Worm (Caenorhabditis elegans): ENCODE data around the gene B0564.2.
A peak's percentile ranks its signal among the peaks of the same experiment; 100 is the strongest.

Gene B0564.2

ce11 chrIV:13116679-13117078 lies 9.2 kb downstream of the B0564.2 start:
- TF ChIP-seq fkh-10 (GFP tag; optimal IDR thresholded peaks at IDR 0.05) (no peak), egl-5 (tag; optimal IDR thresholded peaks at IDR 0.05) (no peak), elt-3 (tag; optimal IDR thresholded peaks at IDR 0.05) (no peak)

- TF ChIP-seq nfya-1 (tag; optimal IDR thresholded peaks at IDR 0.05; ENCODE audit: insufficient read depth) (peak; percentile 58), unc-62 (GFP tag; optimal IDR thresholded peaks at IDR 0.05) (no peak), lin-39 (tag; optimal IDR thresholded peaks at IDR 0.05) (peak; percentile 34), mml-1 (tag; optimal IDR thresholded peaks at IDR 0.05) (no peak), ceh-28 (tag; optimal IDR thresholded peaks at IDR 0.05) (no peak)
Observed at ce11 chrIV:13118794-13119193, 11.3 kb downstream of the B0564.2 start, which contains the start of gene unc-30. Gene unc-30, plus strand, starts transcription at chrIV:13118977.

ce11 chrIV:13121396-13121795 lies 13.9 kb downstream of the B0564.2 start:
- TF ChIP-seq eor-1 (tag; optimal IDR thresholded peaks at IDR 0.05) (no peak), ztf-4 (tag; optimal IDR thresholded peaks at IDR 0.05) (no peak), lin-15B (tag; optimal IDR thresholded peaks at IDR 0.05) (no peak), nhr-12 (tag; optimal IDR thresholded peaks at IDR 0.05) (no peak), ZK546.5 (tag; optimal IDR thresholded peaks at IDR 0.05) (no peak), nhr-25 (tag; optimal IDR thresholded peaks at IDR 0.05) (no peak), lsy-12 (tag; optimal IDR thresholded peaks at IDR 0.05) (no peak), ceh-16 (tag; optimal IDR thresholded peaks at IDR 0.05) (no peak), egl-27 (tag; optimal IDR thresholded peaks at IDR 0.05) (no peak), ceh-9 (tag; optimal IDR thresholded peaks at IDR 0.05) (no peak), ceh-82 (tag; optimal IDR thresholded peaks at IDR 0.05) (no peak), egl-5 (tag; optimal IDR thresholded peaks at IDR 0.05) (no peak), daf-12 (tag; optimal IDR thresholded peaks at IDR 0.05) (no peak), fos-1 (tag; optimal IDR thresholded peaks at IDR 0.05) (no peak), unc-62 (GFP tag; optimal IDR thresholded peaks at IDR 0.05) (no peak), elt-1 (tag; optimal IDR thresholded peaks at IDR 0.05) (no peak), mdl-1 (tag; optimal IDR thresholded peaks at IDR 0.05) (no peak), zag-1 (tag; optimal IDR thresholded peaks at IDR 0.05) (no peak)

ce11 chrIV:13125999-13126398 lies 18.5 kb downstream of the B0564.2 start:
- no peak for TF ChIP-seq eor-1 (tag; optimal IDR thresholded peaks at IDR 0.05)
- TF ChIP-seq ama-1 (optimal IDR thresholded peaks at IDR 0.05) = no peak
- TF ChIP-seq pha-4 (tag; optimal IDR thresholded peaks at IDR 0.05) = no peak
- no peak for TF ChIP-seq egl-5 (tag; optimal IDR thresholded peaks at IDR 0.05)
- no peak for TF ChIP-seq sea-2 (GFP tag; optimal IDR thresholded peaks at IDR 0.05)
- TF ChIP-seq daf-12 (tag; optimal IDR thresholded peaks at IDR 0.05) = no peak
- TF ChIP-seq nhr-43 (tag; optimal IDR thresholded peaks at IDR 0.05; ENCODE audit: poor library complexity, severe bottlenecking) = no peak
- no peak for TF ChIP-seq lin-15B (tag; optimal IDR thresholded peaks at IDR 0.05)
- no peak for TF ChIP-seq tbx-2 (tag; optimal IDR thresholded peaks at IDR 0.05)
- no peak for TF ChIP-seq ceh-28 (tag; optimal IDR thresholded peaks at IDR 0.05)
- no peak for TF ChIP-seq nhr-67 (tag; optimal IDR thresholded peaks at IDR 0.05)

- TF ChIP-seq nhr-76 (tag; optimal IDR thresholded peaks at IDR 0.05) = no peak
- no peak for TF ChIP-seq unc-39 (tag; optimal IDR thresholded peaks at IDR 0.05)
- TF ChIP-seq jun-1 (tag; optimal IDR thresholded peaks at IDR 0.05) = no peak
- TF ChIP-seq unc-62 (GFP tag; optimal IDR thresholded peaks at IDR 0.05) = no peak
- no peak for TF ChIP-seq lsy-12 (tag; optimal IDR thresholded peaks at IDR 0.05)
- TF ChIP-seq nhr-28 (tag; optimal IDR thresholded peaks at IDR 0.05) = no peak
- no peak for TF ChIP-seq ceh-16 (tag; optimal IDR thresholded peaks at IDR 0.05)
Observed at ce11 chrIV:13127720-13128119, 20.3 kb downstream of the B0564.2 start.

ce11 chrIV:13142254-13142653 lies 34.8 kb downstream of the B0564.2 start, which contains the start of gene spe-43:
Gene spe-43, minus strand, starts transcription at chrIV:13142354.
- TF ChIP-seq nhr-23 (tag; optimal IDR thresholded peaks at IDR 0.05) = no peak
- no peak for TF ChIP-seq ceh-9 (tag; optimal IDR thresholded peaks at IDR 0.05)
- TF ChIP-seq zag-1 (tag; optimal IDR thresholded peaks at IDR 0.05) = no peak
- TF ChIP-seq nhr-12 (tag; optimal IDR thresholded peaks at IDR 0.05) = no peak
- no peak for TF ChIP-seq pqm-1 (tag; optimal IDR thresholded peaks at IDR 0.05)
- no peak for TF ChIP-seq lin-39 (tag; optimal IDR thresholded peaks at IDR 0.05)
- TF ChIP-seq ceh-16 (tag; optimal IDR thresholded peaks at IDR 0.05) = no peak
- TF ChIP-seq ztf-11 (tag; optimal IDR thresholded peaks at IDR 0.05) = no peak
- TF ChIP-seq nfya-1 (tag; optimal IDR thresholded peaks at IDR 0.05; ENCODE audit: insufficient read depth) = no peak
- no peak for TF ChIP-seq daf-12 (tag; optimal IDR thresholded peaks at IDR 0.05)
- TF ChIP-seq nhr-67 (tag; optimal IDR thresholded peaks at IDR 0.05) = no peak
- TF ChIP-seq ama-1 (optimal IDR thresholded peaks at IDR 0.05) = no peak
- TF ChIP-seq ceh-28 (tag; optimal IDR thresholded peaks at IDR 0.05) = no peak
- TF ChIP-seq ztf-4 (tag; optimal IDR thresholded peaks at IDR 0.05) = no peak
- TF ChIP-seq skn-1 (tag; optimal IDR thresholded peaks at IDR 0.05) = no peak
- TF ChIP-seq lsy-12 (tag; optimal IDR thresholded peaks at IDR 0.05) = no peak
- no peak for TF ChIP-seq hmg-11 (tag; optimal IDR thresholded peaks at IDR 0.05)
- TF ChIP-seq R02D3.7 (tag; optimal IDR thresholded peaks at IDR 0.05) = no peak
- no peak for TF ChIP-seq tbx-2 (tag; optimal IDR thresholded peaks at IDR 0.05)
- TF ChIP-seq fos-1 (tag; optimal IDR thresholded peaks at IDR 0.05) = no peak

Data from whole organism, L3 larva.